Fruit fly (Drosophila melanogaster): Measurements from ENCODE around the gene Samuel.

Gene Samuel

DNA sequence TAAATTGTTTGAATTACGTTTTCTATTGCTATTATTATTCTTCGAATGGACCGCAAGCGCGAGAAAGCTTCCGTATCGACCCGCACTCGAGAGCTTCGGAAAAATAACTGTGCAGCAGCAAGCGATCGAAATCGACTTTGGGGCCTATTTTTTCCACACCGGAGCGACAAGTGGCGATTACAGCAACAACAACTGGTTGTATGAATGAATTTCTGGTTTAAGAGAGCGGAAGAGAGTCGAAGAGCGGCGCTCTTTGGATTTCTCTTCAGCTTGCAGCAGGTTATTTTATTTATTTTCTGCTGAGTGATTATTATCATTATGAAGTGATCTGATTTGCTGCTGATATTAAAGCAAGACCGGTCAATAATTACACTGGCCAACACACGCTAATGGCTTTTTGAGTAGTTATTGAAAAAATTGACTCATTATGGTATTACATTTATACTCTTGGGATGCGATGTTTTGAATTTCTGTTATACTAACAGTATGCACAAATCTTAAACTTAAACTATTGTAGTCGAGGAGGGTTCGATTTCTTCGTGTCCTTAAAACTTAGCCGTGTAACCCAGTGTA, at the start of gene Samuel:
Samuel (minus strand) TSS at position 112 of the 573 bp plus-strand sequence.
- TF ChIP-seq CG2202 (tag; optimal IDR thresholded peaks at IDR 0.05) = peak; percentile 7
- no peak for TF ChIP-seq Tbp (GFP tag; optimal IDR thresholded peaks at IDR 0.05)
- TF ChIP-seq CG6689 (GFP tag; IDR thresholded peaks at IDR 0.05) = 0 out of 2 replicates have a peak, but pooled peaks have one; percentile 27
- TF ChIP-seq tap (tag; optimal IDR thresholded peaks at IDR 0.05) = peak; percentile 12
- TF ChIP-seq sens (GFP tag) = peak; percentile 78
- TF ChIP-seq usp (GFP tag; optimal IDR thresholded peaks at IDR 0.05) = no peak
- peak in 1 of 3 experiments; percentile 37 for TF ChIP-seq Stat92E (GFP tag; optimal IDR thresholded peaks at IDR 0.05)
- TF ChIP-seq CG7963 (GFP tag; IDR thresholded peaks at IDR 0.05; ENCODE audit: partially characterized antibody) = 0 out of 3 replicates have a peak, but pooled peaks have one; percentile 20
- TF ChIP-seq Hmx (GFP tag; optimal IDR thresholded peaks at IDR 0.05) = no peak
- peak; percentile 11 for TF ChIP-seq gcm (GFP tag; optimal IDR thresholded peaks at IDR 0.05)
- peak; percentile 21 for TF ChIP-seq ftz-f1 (GFP tag; optimal IDR thresholded peaks at IDR 0.05)
- no peak for TF ChIP-seq CHES-1-like (GFP tag; optimal IDR thresholded peaks at IDR 0.05)
- no peak for TF ChIP-seq GATAe (GFP tag; conservative IDR thresholded peaks at IDR 0.05)
- peak; percentile 23; the same call in 1 of the 3 replicates for TF ChIP-seq CG2889 (GFP tag; IDR thresholded peaks at IDR 0.05)
- no peak for TF ChIP-seq CG17186 (GFP tag; optimal IDR thresholded peaks at IDR 0.05)
- TF ChIP-seq odd (GFP tag; optimal IDR thresholded peaks at IDR 0.05) = peak; percentile 28
- TF ChIP-seq CG10543 (GFP tag; optimal IDR thresholded peaks at IDR 0.05) = no peak
- TF ChIP-seq hkb (optimal IDR thresholded peaks at IDR 0.05) = no peak
- 0 out of 2 replicates have a peak, but pooled peaks have one; percentile 58 for TF ChIP-seq hkb (GFP tag; IDR thresholded peaks at IDR 0.05)
- no peak for TF ChIP-seq danr (GFP tag; IDR thresholded peaks at IDR 0.05)
- TF ChIP-seq bsh (GFP tag; optimal IDR thresholded peaks at IDR 0.05) = peak in 1 of 2 experiments; percentile 34
- TF ChIP-seq CG11093 (GFP tag; IDR thresholded peaks at IDR 0.05) = no peak
- peak; percentile 22; the same call in 2 of the 3 replicates for TF ChIP-seq CG2199 (GFP tag; IDR thresholded peaks at IDR 0.05)
- TF ChIP-seq shn (GFP tag; optimal IDR thresholded peaks at IDR 0.05) = no peak
- peak; percentile 23 for TF ChIP-seq CG18262 (tag; optimal IDR thresholded peaks at IDR 0.05)
- TF ChIP-seq dmrt99B (tag; optimal IDR thresholded peaks at IDR 0.05) = peak; percentile 4
- TF ChIP-seq slbo (GFP tag; IDR thresholded peaks at IDR 0.05) = no peak
- TF ChIP-seq salm (tag; optimal IDR thresholded peaks at IDR 0.05) = peak; percentile 54
- TF ChIP-seq Bgb (GFP tag; IDR thresholded peaks at IDR 0.05; ENCODE audit: partially characterized antibody) = no peak
- TF ChIP-seq CG10565 (GFP tag; optimal IDR thresholded peaks at IDR 0.05) = no peak
- TF ChIP-seq CG9215 (GFP tag; IDR thresholded peaks at IDR 0.05) = no peak
- TF ChIP-seq h (optimal IDR thresholded peaks at IDR 0.05) = no peak
- peak; percentile 91 for TF ChIP-seq CG4360 (GFP tag; IDR thresholded peaks at IDR 0.05)
- peak; percentile 9 for TF ChIP-seq Meics (GFP tag; optimal IDR thresholded peaks at IDR 0.05)
- peak in 1 of 2 experiments; percentile 61 for TF ChIP-seq Eip74EF (GFP tag; optimal IDR thresholded peaks at IDR 0.05)
- TF ChIP-seq CG7786 (GFP tag; optimal IDR thresholded peaks at IDR 0.05) = no peak
- TF ChIP-seq CG17568 (GFP tag; optimal IDR thresholded peaks at IDR 0.05) = peak; percentile 45
- no peak for TF ChIP-seq CG30020 (tag; optimal IDR thresholded peaks at IDR 0.05)
- TF ChIP-seq ham (GFP tag; IDR thresholded peaks at IDR 0.05) = no peak
- TF ChIP-seq NK7.1 (GFP tag; optimal IDR thresholded peaks at IDR 0.05) = no peak
- no peak for TF ChIP-seq CG9437 (GFP tag; optimal IDR thresholded peaks at IDR 0.05)
- no peak for TF ChIP-seq klu (GFP tag; IDR thresholded peaks at IDR 0.05)
- TF ChIP-seq CG13894 (tag; optimal IDR thresholded peaks at IDR 0.05) = no peak
- peak; percentile 96 for TF ChIP-seq grn (GFP tag; optimal IDR thresholded peaks at IDR 0.05)
- no peak for TF ChIP-seq Hr39 (optimal IDR thresholded peaks at IDR 0.05)
- no peak for TF ChIP-seq run (tag; optimal IDR thresholded peaks at IDR 0.05)
- peak; percentile 96 for TF ChIP-seq Jarid2 (GFP tag; optimal IDR thresholded peaks at IDR 0.05)
- no peak for TF ChIP-seq lab (GFP tag; optimal IDR thresholded peaks at IDR 0.05)
- TF ChIP-seq Taf1 (GFP tag; IDR thresholded peaks at IDR 0.05) = no peak
- no peak for TF ChIP-seq Hsf (GFP tag; optimal IDR thresholded peaks at IDR 0.05)
- no peak for TF ChIP-seq CG10979 (tag; optimal IDR thresholded peaks at IDR 0.05)

Measured in whole organism, embryonic.